Fruit fly (Drosophila melanogaster): ENCODE measurements around the gene CG33340.

DNA sequence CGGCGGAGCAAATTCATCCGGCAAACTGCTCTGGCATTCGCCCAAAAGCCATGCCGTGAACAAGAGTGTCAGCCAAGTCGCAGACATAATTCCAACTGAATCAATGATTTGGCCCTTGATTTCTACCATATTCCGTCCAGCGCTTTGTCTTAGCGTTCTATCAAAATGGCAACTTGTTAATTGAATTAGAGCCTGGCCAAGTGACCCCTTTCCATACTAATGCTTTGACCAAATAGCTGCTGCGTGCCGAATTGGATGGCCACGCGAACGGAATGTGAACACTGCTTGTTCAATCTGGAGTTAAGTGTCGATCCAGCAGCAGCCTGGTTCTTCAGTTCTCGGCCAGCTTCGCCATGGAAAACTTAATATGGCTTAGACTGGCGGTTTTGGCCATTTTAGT, 27.3 kb downstream of the CG33340 start, which contains the start of the genes CG5768 and CG13615:
- TF ChIP-seq CG7101 (tag; optimal IDR thresholded peaks at IDR 0.05) (no peak), CG11617 (GFP tag; optimal IDR thresholded peaks at IDR 0.05) (no peak), cnc (optimal IDR thresholded peaks at IDR 0.05) (no peak)

Measured in whole organism, adult.